Fruit fly (Drosophila melanogaster) whole organism: ENCODE results near the gene Mybbp1A.

Experiments
- CG8478 ChIP-seq: fragments of >200 bp; optimal IDR thresholded peaks from 2 replicates; lab custom pipeline; 2018; ENCODE audit warnings: inconsistent platforms
- Dll ChIP-seq: fragments of >200 bp; optimal IDR thresholded peaks from 2 replicates; lab custom pipeline; 2017
- EcR ChIP-seq, 2 experiments: fragments of >200 bp; optimal IDR thresholded peaks; 2 replicates each; lab custom pipeline; 2017; ENCODE audit warnings: missing biosample characterization in 2 of 2, missing genetic modification characterization in 2 of 2, missing genetic modification reagents in 2 of 2
- pan ChIP-seq: fragments of >200 bp; optimal IDR thresholded peaks from 2 replicates; lab custom pipeline; 2017
- psq ChIP-seq: fragments of >200 bp; optimal IDR thresholded peaks from 2 replicates; lab custom pipeline; 2017
- usp ChIP-seq: fragments of >200 bp; optimal IDR thresholded peaks from 2 replicates; lab custom pipeline; 2017; ENCODE audit warnings: missing biosample characterization, missing genetic modification characterization, mixed read lengths

dm6 chrX:580635-581034 is 48.9 kb upstream of the Mybbp1A start:
- TF ChIP-seq EcR (GFP tag; optimal IDR thresholded peaks at IDR 0.05; lab: Kevin White, UChicago): no peak
- no peak for TF ChIP-seq Dll (lab: Kevin White, UChicago)
- TF ChIP-seq usp (GFP tag; lab: Kevin White, UChicago): no peak
- TF ChIP-seq pan (lab: Kevin White, UChicago): no peak
- TF ChIP-seq psq: no peak
- no peak for TF ChIP-seq CG8478 (lab: Kevin White, UChicago)
